Worm (Caenorhabditis elegans): ENCODE results near the gene E02C12.6.
A peak's percentile ranks its signal among the peaks of the same experiment; 100 is the strongest.

DNA sequence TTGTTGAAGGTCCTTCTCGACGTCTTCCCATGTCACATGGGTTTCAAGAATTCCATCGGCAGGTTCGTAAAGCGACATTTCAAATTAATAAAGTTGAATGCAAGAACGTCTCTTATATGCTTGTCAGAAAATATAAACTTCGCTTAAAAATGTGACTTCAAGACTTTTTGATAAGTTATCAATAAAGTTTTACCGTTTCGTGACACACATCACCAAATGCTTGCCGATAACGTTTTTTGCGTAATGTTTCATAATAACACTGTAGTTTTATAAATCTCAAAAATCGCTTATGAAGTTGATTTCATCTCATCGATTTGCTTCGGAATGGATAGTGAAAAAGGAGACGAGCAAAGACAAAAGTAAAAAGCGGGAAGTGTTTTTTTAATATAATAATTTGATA is 2.6 kb upstream of the E02C12.6 start, which contains the start of gene E02C12.8:
- TF ChIP-seq vab-7 (GFP tag; IDR thresholded peaks at IDR 0.05) (no peak), ces-1 (GFP tag; optimal IDR thresholded peaks at IDR 0.05) (no peak), ceh-62 (tag; optimal IDR thresholded peaks at IDR 0.05) (no peak), fos-1 (tag; optimal IDR thresholded peaks at IDR 0.05) (no peak), pha-4 (GFP tag; IDR thresholded peaks at IDR 0.05) (no peak), pha-4 (tag; optimal IDR thresholded peaks at IDR 0.05) (no peak), unc-62 (GFP tag; optimal IDR thresholded peaks at IDR 0.05 in 1 of 2) (peak in 1 of 2 experiments; percentile 9), unc-62 (tag; optimal IDR thresholded peaks at IDR 0.05) (no peak), zip-2 (tag; optimal IDR thresholded peaks at IDR 0.05) (peak; percentile 58), nhr-76 (tag; optimal IDR thresholded peaks at IDR 0.05) (no peak), ZK546.5 (tag; optimal IDR thresholded peaks at IDR 0.05) (no peak), ceh-82 (tag; optimal IDR thresholded peaks at IDR 0.05) (no peak), mxl-2 (GFP tag; conservative IDR thresholded peaks at IDR 0.05) (no peak), nhr-11 (tag; optimal IDR thresholded peaks at IDR 0.05) (no peak), aly-2 (tag; optimal IDR thresholded peaks at IDR 0.05) (no peak), jun-1 (tag; optimal IDR thresholded peaks at IDR 0.05) (no peak)
